Worm (Caenorhabditis elegans): ENCODE measurements around the gene R12B2.7.

- no peak for TF ChIP-seq snpc-4 (tag; optimal IDR thresholded peaks at IDR 0.05)
- TF ChIP-seq lin-15B (tag; optimal IDR thresholded peaks at IDR 0.05), result no peak
- no peak for TF ChIP-seq pqm-1 (tag; optimal IDR thresholded peaks at IDR 0.05)
- no peak for TF ChIP-seq ZK546.5 (tag; optimal IDR thresholded peaks at IDR 0.05)
- no peak for TF ChIP-seq fkh-10 (GFP tag; optimal IDR thresholded peaks at IDR 0.05)
- no peak for TF ChIP-seq ztf-11 (tag; optimal IDR thresholded peaks at IDR 0.05)
- no peak for TF ChIP-seq nhr-76 (tag; optimal IDR thresholded peaks at IDR 0.05)
- TF ChIP-seq nhr-25 (tag; optimal IDR thresholded peaks at IDR 0.05; ENCODE audit: borderline replicate concordance, insufficient read depth), result no peak
- TF ChIP-seq vab-7 (GFP tag; IDR thresholded peaks at IDR 0.05), result no peak
- TF ChIP-seq mdl-1 (tag; optimal IDR thresholded peaks at IDR 0.05), result no peak
- TF ChIP-seq nhr-237 (tag; optimal IDR thresholded peaks at IDR 0.05), result no peak
- TF ChIP-seq T26A8.4 (GFP tag; IDR thresholded peaks at IDR 0.05), result no peak
Measured at ce11 chrIII:5790550-5790949, 24.3 kb upstream of the R12B2.7 start, which contains the start of gene rev-3.

Data from whole organism, L4 larva.